Fruit fly (Drosophila melanogaster): Measurements from ENCODE around the gene CG4511.

The CG4511 gene

dm6 chr3R:10854243-10854874 lies at the start of gene CG4511, which contains the start of gene CG6567 (continued):
- TF ChIP-seq CG10462 (GFP tag; optimal IDR thresholded peaks at IDR 0.05): no peak
- TF ChIP-seq gfzf (GFP tag; optimal IDR thresholded peaks at IDR 0.05): peak; percentile 93
- TF ChIP-seq Ssrp (tag; optimal IDR thresholded peaks at IDR 0.05): no peak
- no peak for TF ChIP-seq tgo (GFP tag; IDR thresholded peaks at IDR 0.05)
- TF ChIP-seq br (optimal IDR thresholded peaks at IDR 0.05): no peak
- TF ChIP-seq nmo (GFP tag; optimal IDR thresholded peaks at IDR 0.05): peak; percentile 36
- TF ChIP-seq trem (tag; optimal IDR thresholded peaks at IDR 0.05): peak; percentile 57
- TF ChIP-seq pita (GFP tag; optimal IDR thresholded peaks at IDR 0.05): no peak
- no peak for TF ChIP-seq pho (GFP tag; optimal IDR thresholded peaks at IDR 0.05)
- no peak for TF ChIP-seq CG7839 (tag; optimal IDR thresholded peaks at IDR 0.05)
- no peak for TF ChIP-seq Sox102F (GFP tag; optimal IDR thresholded peaks at IDR 0.05)
- TF ChIP-seq vvl (GFP tag; IDR thresholded peaks at IDR 0.05): no peak
- TF ChIP-seq HmgD (GFP tag; optimal IDR thresholded peaks at IDR 0.05): no peak
- no peak for TF ChIP-seq CG4404 (GFP tag; IDR thresholded peaks at IDR 0.05)
- TF ChIP-seq CG13624 (GFP tag; optimal IDR thresholded peaks at IDR 0.05): no peak
- no peak for TF ChIP-seq Neu2 (GFP tag; optimal IDR thresholded peaks at IDR 0.05; ENCODE audit: borderline replicate concordance)
- TF ChIP-seq row (GFP tag; IDR thresholded peaks at IDR 0.05): no peak
- TF ChIP-seq Nf-YB (GFP tag; optimal IDR thresholded peaks at IDR 0.05): no peak
- TF ChIP-seq Lhr (GFP tag; optimal IDR thresholded peaks at IDR 0.05): peak; percentile 36
- no peak for TF ChIP-seq HLHmδ (GFP tag; optimal IDR thresholded peaks at IDR 0.05)
- no peak for TF ChIP-seq insv (GFP tag; optimal IDR thresholded peaks at IDR 0.05)
- no peak for TF ChIP-seq sim (GFP tag; IDR thresholded peaks at IDR 0.05)
- TF ChIP-seq Tbp (GFP tag; optimal IDR thresholded peaks at IDR 0.05): no peak
- TF ChIP-seq p53 (GFP tag; optimal IDR thresholded peaks at IDR 0.05): no peak
- peak; percentile 19 for TF ChIP-seq Sry-δ (GFP tag; optimal IDR thresholded peaks at IDR 0.05)
- TF ChIP-seq ttk (GFP tag; IDR thresholded peaks at IDR 0.05): no peak
- TF ChIP-seq gsb (GFP tag; IDR thresholded peaks at IDR 0.05): no peak
- no peak for TF ChIP-seq nom (GFP tag; optimal IDR thresholded peaks at IDR 0.05)
- no peak for TF ChIP-seq Eip74EF (GFP tag; optimal IDR thresholded peaks at IDR 0.05)
- no peak for TF ChIP-seq btn (GFP tag; optimal IDR thresholded peaks at IDR 0.05)
- TF ChIP-seq CG8765 (GFP tag; IDR thresholded peaks at IDR 0.05): no peak
- no peak for TF ChIP-seq danr (GFP tag; IDR thresholded peaks at IDR 0.05)
- TF ChIP-seq Sox100B (GFP tag; optimal IDR thresholded peaks at IDR 0.05): no peak
- peak; percentile 8 for TF ChIP-seq gcm (GFP tag; optimal IDR thresholded peaks at IDR 0.05)
- TF ChIP-seq slou (GFP tag; optimal IDR thresholded peaks at IDR 0.05): no peak
- no peak for TF ChIP-seq gro (GFP tag; optimal IDR thresholded peaks at IDR 0.05)
- no peak for TF ChIP-seq CG12155 (GFP tag; optimal IDR thresholded peaks at IDR 0.05)
- no peak for TF ChIP-seq zen (tag; optimal IDR thresholded peaks at IDR 0.05)
- no peak for TF ChIP-seq jing (GFP tag; optimal IDR thresholded peaks at IDR 0.05)
- TF ChIP-seq CG5953 (GFP tag; IDR thresholded peaks at IDR 0.05): no peak
- TF ChIP-seq CG3065 (GFP tag; optimal IDR thresholded peaks at IDR 0.05): no peak
- no peak for TF ChIP-seq pnt (GFP tag; optimal IDR thresholded peaks at IDR 0.05)
- TF ChIP-seq corto (GFP tag; optimal IDR thresholded peaks at IDR 0.05): no peak
- no peak for TF ChIP-seq CG4730 (GFP tag; IDR thresholded peaks at IDR 0.05)
- no peak for TF ChIP-seq CG10321 (GFP tag; IDR thresholded peaks at IDR 0.05)
- no peak for TF ChIP-seq maf-S (GFP tag; optimal IDR thresholded peaks at IDR 0.05)
- no peak for TF ChIP-seq Optix (GFP tag; IDR thresholded peaks at IDR 0.05)
- TF ChIP-seq slbo (GFP tag; IDR thresholded peaks at IDR 0.05): no peak
- no peak for TF ChIP-seq Xrp1 (GFP tag; IDR thresholded peaks at IDR 0.05)
- TF ChIP-seq CG11398 (GFP tag; optimal IDR thresholded peaks at IDR 0.05): no peak
- no peak for TF ChIP-seq trh (GFP tag; optimal IDR thresholded peaks at IDR 0.05)
- TF ChIP-seq CG34224 (GFP tag; IDR thresholded peaks at IDR 0.05; ENCODE audit: partially characterized antibody): no peak

Data from whole organism, embryonic.